Worm (Caenorhabditis elegans) whole organism, young adult: Measurements from ENCODE around the gene hmg-4.

Experiments
- B0035.1 ChIP-seq: sonication (generic microtip); optimal IDR thresholded peaks from 2 replicates; lab custom pipeline; 2016; ENCODE audit warnings: missing genetic modification characterization, mild to moderate bottlenecking, missing compliant biosample characterization, missing genotype, missing genetic modification reagents
- B0336.3 ChIP-seq: fragments of 200-800 bp; sonication (Bioruptor generic); IDR thresholded peaks from 2 replicates; pipeline ENCODE4 v1.3.6; 2022; ENCODE audit warnings: missing genetic modification characterization, missing compliant biosample characterization
- D2030.7 ChIP-seq: fragments of 200-800 bp; sonication (Bioruptor generic); IDR thresholded peaks from 2 replicates; pipeline ENCODE4 v1.3.6; 2022; ENCODE audit warnings: missing genetic modification reagents, missing genetic modification characterization, missing compliant biosample characterization
- F33H1.4 ChIP-seq: fragments of 200-800 bp; sonication (Bioruptor generic); IDR thresholded peaks from 2 replicates; pipeline ENCODE4 v1.3.6; 2022; ENCODE audit warnings: missing genetic modification reagents, missing genetic modification characterization, missing compliant biosample characterization
- F37B4.10 ChIP-seq: fragments of 200-800 bp; sonication (Bioruptor generic); IDR thresholded peaks from 2 replicates; pipeline ENCODE4 v1.3.6; 2022; ENCODE audit warnings: missing genetic modification characterization, missing compliant biosample characterization
- F49E8.2 ChIP-seq: sonication (generic microtip); optimal IDR thresholded peaks from 3 replicates; lab custom pipeline; 2017; ENCODE audit warnings: missing genetic modification characterization, mild to moderate bottlenecking, missing compliant biosample characterization, antibody characterized with exemption, moderate library complexity; ENCODE audit not compliant: insufficient read depth
- F52B5.7 ChIP-seq: sonication (generic microtip); optimal IDR thresholded peaks from 2 replicates; lab custom pipeline; 2016; ENCODE audit warnings: mild to moderate bottlenecking, missing genetic modification characterization, missing compliant biosample characterization
- F57C9.4 ChIP-seq: sonication (generic microtip); optimal IDR thresholded peaks from 2 replicates; lab custom pipeline; 2017; ENCODE audit warnings: mild to moderate bottlenecking, missing genetic modification characterization, missing compliant biosample characterization
- T26A5.8 ChIP-seq: sonication (generic microtip); optimal IDR thresholded peaks from 2 replicates; lab custom pipeline; 2016; ENCODE audit warnings: missing genetic modification characterization, missing compliant biosample characterization
- Y53F4B.3 ChIP-seq: fragments of 200-800 bp; sonication (Bioruptor generic); IDR thresholded peaks from 2 replicates; pipeline ENCODE4 v1.3.6; 2022; ENCODE audit warnings: missing genetic modification reagents, missing genetic modification characterization, missing compliant biosample characterization
- Y56A3A.18 ChIP-seq: fragments of 200-800 bp; sonication (Bioruptor generic); IDR thresholded peaks from 2 replicates; pipeline ENCODE4 v1.3.6; 2022; ENCODE audit warnings: missing genetic modification reagents, missing genetic modification characterization, missing compliant biosample characterization
- Y67H2A.10 ChIP-seq: fragments of 200-800 bp; sonication (Bioruptor generic); conservative IDR thresholded peaks from 2 replicates; pipeline ENCODE4 v1.3.6; 2022; ENCODE audit warnings: missing genetic modification reagents, missing genetic modification characterization, missing compliant biosample characterization
- ama-1 ChIP-seq, 3 experiments: fragments of 150-350 bp in 1 of 3; sonication (generic microtip) in 2 of 3; optimal IDR thresholded peaks; 2 replicates each; lab custom pipeline; 2014 to 2018; ENCODE audit warnings: missing biosample characterization in 2 of 3, missing genetic modification characterization in 2 of 3, missing genetic modification reagents in 2 of 3
- aptf-3 ChIP-seq: fragments of 200-800 bp; sonication (Bioruptor generic); IDR thresholded peaks from 2 replicates; pipeline ENCODE4 v1.3.6; 2022; ENCODE audit warnings: missing genetic modification characterization, missing compliant biosample characterization
- atf-7 ChIP-seq: sonication (generic microtip); optimal IDR thresholded peaks from 2 replicates; lab custom pipeline; 2017; ENCODE audit warnings: mild to moderate bottlenecking, missing genetic modification characterization, missing compliant biosample characterization
- bed-1 ChIP-seq: fragments of 200-800 bp; sonication (Bioruptor generic); IDR thresholded peaks from 2 replicates; pipeline ENCODE4 v1.3.6; 2022; ENCODE audit warnings: missing genetic modification reagents, missing genetic modification characterization, missing compliant biosample characterization
- bed-2 ChIP-seq: fragments of 200-800 bp; sonication (Bioruptor generic); IDR thresholded peaks from 2 replicates; pipeline ENCODE4 v1.3.6; 2022; ENCODE audit warnings: missing genetic modification reagents, missing genetic modification characterization, missing compliant biosample characterization
- cebp-1 ChIP-seq, 2 experiments: fragments of 200-800 bp in 1 of 2; sonication (Bioruptor generic) in 1 of 2; sonication (generic microtip) in 1 of 2; IDR thresholded peaks in 1 of 2; optimal IDR thresholded peaks in 1 of 2; 2 replicates each; pipeline versions ENCODE4 v1.3.6 to Lab custom; 2017 to 2022; ENCODE audit warnings: missing compliant biosample characterization in 2 of 2, missing genetic modification characterization in 2 of 2, mild to moderate bottlenecking in 1 of 2, missing genetic modification reagents in 1 of 2, moderate library complexity in 1 of 2
- ceh-27 ChIP-seq: fragments of 200-800 bp; sonication (Bioruptor generic); optimal IDR thresholded peaks from 2 replicates; lab custom pipeline; 2018; ENCODE audit warnings: mild to moderate bottlenecking, missing genetic modification characterization, moderate library complexity, missing compliant biosample characterization
- ceh-40 ChIP-seq: fragments of 200-800 bp; sonication (Bioruptor generic); IDR thresholded peaks from 2 replicates; pipeline ENCODE4 v1.3.6; 2022; ENCODE audit warnings: missing genetic modification characterization, missing compliant biosample characterization
- ceh-79 ChIP-seq: sonication (generic microtip); optimal IDR thresholded peaks from 2 replicates; lab custom pipeline; 2017; ENCODE audit warnings: mild to moderate bottlenecking, missing genetic modification characterization, missing compliant biosample characterization
- chd-7 ChIP-seq: sonication (generic microtip); optimal IDR thresholded peaks from 2 replicates; lab custom pipeline; 2016; ENCODE audit warnings: mild to moderate bottlenecking, missing genetic modification characterization, moderate library complexity, missing compliant biosample characterization
- dox-1 ChIP-seq: fragments of 200-800 bp; sonication (Bioruptor generic); IDR thresholded peaks from 2 replicates; pipeline ENCODE4 v1.3.6; 2022; ENCODE audit warnings: missing genetic modification reagents, missing genetic modification characterization, missing compliant biosample characterization
- egl-44 ChIP-seq: fragments of 200-800 bp; sonication (Bioruptor generic); IDR thresholded peaks from 2 replicates; pipeline ENCODE4 v1.3.6; 2022; ENCODE audit warnings: missing genetic modification reagents, missing genetic modification characterization, missing compliant biosample characterization
- ekl-4 ChIP-seq: fragments of 200-800 bp; sonication (Bioruptor generic); IDR thresholded peaks from 2 replicates; pipeline ENCODE4 v1.3.6; 2022; ENCODE audit warnings: missing genetic modification reagents, missing genetic modification characterization, missing compliant biosample characterization
- fkh-3 ChIP-seq: sonication (generic microtip); optimal IDR thresholded peaks from 2 replicates; lab custom pipeline; 2016; ENCODE audit warnings: mild to moderate bottlenecking, missing genetic modification characterization, missing compliant biosample characterization
- let-607 ChIP-seq, 2 experiments: fragments of 200-800 bp in 1 of 2; sonication (Bioruptor generic) in 1 of 2; sonication (generic microtip) in 1 of 2; optimal IDR thresholded peaks; 2 replicates each; lab custom pipeline; 2016 to 2018; ENCODE audit warnings: mild to moderate bottlenecking in 2 of 2, missing compliant biosample characterization in 2 of 2, missing genetic modification characterization in 2 of 2, moderate library complexity in 2 of 2, missing genotype in 1 of 2
- lin-40 ChIP-seq: sonication (generic microtip); optimal IDR thresholded peaks from 2 replicates; lab custom pipeline; 2016; ENCODE audit warnings: missing genetic modification characterization, mild to moderate bottlenecking, missing compliant biosample characterization, missing genotype, missing genetic modification reagents
- lir-1 ChIP-seq: fragments of 200-800 bp; sonication (Bioruptor generic); conservative IDR thresholded peaks from 2 replicates; pipeline ENCODE4 v1.3.6; 2022; ENCODE audit warnings: missing genetic modification reagents, missing genetic modification characterization, missing compliant biosample characterization
- lsl-1 ChIP-seq: fragments of 200-800 bp; sonication (Bioruptor generic); optimal IDR thresholded peaks from 2 replicates; lab custom pipeline; 2018; ENCODE audit warnings: mild to moderate bottlenecking, missing genetic modification characterization, moderate library complexity, missing compliant biosample characterization
- lsy-27 ChIP-seq: sonication (generic microtip); optimal IDR thresholded peaks from 2 replicates; lab custom pipeline; 2017; ENCODE audit warnings: missing genetic modification characterization, mild to moderate bottlenecking, missing compliant biosample characterization, antibody characterized with exemption, missing genotype, borderline replicate concordance; ENCODE audit not compliant: insufficient read depth
- madf-10 ChIP-seq: sonication (generic microtip); optimal IDR thresholded peaks from 2 replicates; lab custom pipeline; 2016; ENCODE audit warnings: mild to moderate bottlenecking, missing genetic modification characterization, missing compliant biosample characterization
- madf-6 ChIP-seq: fragments of 200-800 bp; sonication (Bioruptor generic); IDR thresholded peaks from 2 replicates; pipeline ENCODE4 v1.3.6; 2022; ENCODE audit warnings: missing genetic modification reagents, missing genetic modification characterization, missing compliant biosample characterization
- mel-28 ChIP-seq: sonication (generic microtip); optimal IDR thresholded peaks from 2 replicates; lab custom pipeline; 2016; ENCODE audit warnings: borderline replicate concordance, mild to moderate bottlenecking, missing genetic modification characterization, missing compliant biosample characterization
- nfya-1 ChIP-seq: sonication (generic microtip); optimal IDR thresholded peaks from 2 replicates; lab custom pipeline; 2017; ENCODE audit warnings: antibody characterized with exemption, missing compliant biosample characterization, missing genetic modification characterization, borderline replicate concordance; ENCODE audit not compliant: insufficient read depth
- nfya-2 ChIP-seq: fragments of 200-800 bp; sonication (Bioruptor generic); IDR thresholded peaks from 2 replicates; pipeline ENCODE4 v1.3.6; 2022; ENCODE audit warnings: missing genetic modification reagents, missing genetic modification characterization, missing compliant biosample characterization
- nhr-179 ChIP-seq: sonication (generic microtip); optimal IDR thresholded peaks from 2 replicates; lab custom pipeline; 2016; ENCODE audit warnings: mild to moderate bottlenecking, missing genetic modification characterization, missing compliant biosample characterization
- nhr-90 ChIP-seq: sonication (generic microtip); optimal IDR thresholded peaks from 2 replicates; lab custom pipeline; 2016; ENCODE audit warnings: missing genotype, mild to moderate bottlenecking, missing genetic modification characterization, missing compliant biosample characterization
- pbrm-1 ChIP-seq: fragments of 200-800 bp; sonication (Bioruptor generic); IDR thresholded peaks from 2 replicates; pipeline ENCODE4 v1.3.6; 2022; ENCODE audit warnings: missing genetic modification reagents, missing genetic modification characterization, missing compliant biosample characterization
- pha-4 ChIP-seq: fragments of 150-350 bp; sonication (generic microtip); optimal IDR thresholded peaks from 2 replicates; lab custom pipeline; 2014; ENCODE audit warnings: missing biosample characterization, missing genetic modification reagents, missing genetic modification characterization
- repo-1 ChIP-seq: sonication (generic microtip); optimal IDR thresholded peaks from 2 replicates; lab custom pipeline; 2017; ENCODE audit warnings: mild to moderate bottlenecking, missing genetic modification characterization, missing compliant biosample characterization
- tbp1 ChIP-seq: fragments of 200-800 bp; sonication (Bioruptor generic); optimal IDR thresholded peaks from 2 replicates; lab custom pipeline; 2018; ENCODE audit warnings: mild to moderate bottlenecking, missing genetic modification characterization, missing compliant biosample characterization
- tbx-9 ChIP-seq: sonication (generic microtip); optimal IDR thresholded peaks from 2 replicates; lab custom pipeline; 2016; ENCODE audit warnings: borderline replicate concordance, missing genetic modification characterization, inconsistent platforms, missing compliant biosample characterization
- xnd-1 ChIP-seq: sonication (generic microtip); optimal IDR thresholded peaks from 2 replicates; lab custom pipeline; 2016; ENCODE audit warnings: missing genotype, missing genetic modification reagents, missing genetic modification characterization, missing compliant biosample characterization
- zfh-2 ChIP-seq: fragments of 200-800 bp; sonication (Bioruptor generic); conservative IDR thresholded peaks from 2 replicates; pipeline ENCODE4 v1.3.6; 2022; ENCODE audit warnings: missing genetic modification reagents, missing genetic modification characterization, missing compliant biosample characterization
- ztf-25 ChIP-seq: fragments of 200-800 bp; sonication (Bioruptor generic); IDR thresholded peaks from 2 replicates; pipeline ENCODE4 v1.3.6; 2022; ENCODE audit warnings: missing genetic modification reagents, missing genetic modification characterization, missing compliant biosample characterization

hmg-4 gene

DNA sequence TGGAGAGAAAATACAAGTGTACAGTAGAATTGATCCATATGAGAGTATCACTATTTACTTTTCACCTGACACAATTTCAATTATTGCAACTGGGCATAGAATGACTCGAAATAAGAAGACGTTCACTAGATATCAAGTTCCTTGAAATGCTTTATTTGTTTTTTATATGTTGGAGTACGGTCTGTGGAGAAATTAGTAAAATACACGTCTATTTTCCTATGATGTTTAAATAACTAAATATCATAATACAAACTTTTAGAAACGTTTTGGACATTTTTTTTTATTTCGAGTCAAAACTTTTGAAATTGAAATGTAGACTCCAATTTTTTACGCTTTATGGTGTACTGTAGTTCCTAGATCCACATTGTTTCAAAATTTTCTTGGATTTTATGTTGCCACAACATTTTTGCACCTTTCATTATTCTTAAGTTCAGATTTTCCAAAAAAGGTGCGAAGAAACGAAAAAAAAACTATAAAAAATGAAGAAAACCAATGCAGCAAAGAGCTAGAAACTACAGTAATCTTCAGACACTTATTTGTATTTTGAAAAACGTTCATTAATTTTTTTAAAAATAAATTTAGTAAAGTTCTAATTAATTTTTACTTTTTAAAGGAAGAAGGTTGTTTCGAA is 11.9 kb downstream of the hmg-4 start:
- TF ChIP-seq Y56A3A.18 (GFP tag; lab: Robert Waterston, UW) (0 out of 2 replicates have a peak, but pooled peaks have one; percentile 47), bed-2 (GFP tag; lab: Robert Waterston, UW) (no peak), repo-1 (tag; lab: Kevin White, UChicago) (peak; percentile 76), madf-6 (GFP tag; lab: Robert Waterston, UW) (no peak), Y53F4B.3 (no peak), ekl-4 (GFP tag; lab: Robert Waterston, UW) (no peak), D2030.7 (GFP tag; lab: Robert Waterston, UW) (no peak), dox-1 (GFP tag; lab: Robert Waterston, UW) (no peak), nfya-2 (no peak), nhr-179 (tag; lab: Kevin White, UChicago) (no peak), ama-1 (optimal IDR thresholded peaks at IDR 0.05; lab: Kevin White, UChicago) (peak; percentile 41), ama-1 (GFP tag; optimal IDR thresholded peaks at IDR 0.05; lab: Kevin White, UChicago) (no peak), xnd-1 (tag; lab: Kevin White, UChicago) (no peak), lsy-27 (tag; lab: Kevin White, UChicago) (no peak), Y67H2A.10 (no peak), pbrm-1 (GFP tag; lab: Robert Waterston, UW) (0 out of 2 replicates have a peak, but pooled peaks have one; percentile 36), bed-1 (GFP tag; lab: Robert Waterston, UW) (no peak), ceh-27 (no peak), pha-4 (tag; lab: Kevin White, UChicago) (no peak), lin-40 (tag; lab: Kevin White, UChicago) (peak; percentile 48), ceh-40 (GFP tag; lab: Robert Waterston, UW) (0 out of 2 replicates have a peak, but pooled peaks have one; percentile 9), nhr-90 (tag; lab: Kevin White, UChicago) (no peak), lsl-1 (GFP tag; lab: Kevin White, UChicago) (no peak), F37B4.10 (no peak), T26A5.8 (tag; lab: Kevin White, UChicago) (peak; percentile 21), madf-10 (tag; lab: Kevin White, UChicago) (no peak), F52B5.7 (tag; lab: Kevin White, UChicago) (no peak), atf-7 (tag; lab: Kevin White, UChicago) (no peak), zfh-2 (GFP tag; lab: Robert Waterston, UW) (no peak), cebp-1 (GFP tag; IDR thresholded peaks at IDR 0.05; lab: Robert Waterston, UW) (no peak), cebp-1 (tag; optimal IDR thresholded peaks at IDR 0.05; lab: Kevin White, UChicago) (peak; percentile 43), B0035.1 (tag; lab: Kevin White, UChicago) (no peak), mel-28 (no peak), F33H1.4 (no peak), lir-1 (GFP tag; lab: Robert Waterston, UW) (no peak), chd-7 (peak; percentile 39), F49E8.2 (tag; lab: Kevin White, UChicago) (no peak), nfya-1 (no peak), fkh-3 (tag; lab: Kevin White, UChicago) (no peak), ceh-79 (tag; lab: Kevin White, UChicago) (no peak), tbx-9 (tag; lab: Kevin White, UChicago) (no peak), aptf-3 (GFP tag; lab: Robert Waterston, UW) (no peak), tbp1 (GFP tag; lab: Kevin White, UChicago) (no peak), B0336.3 (GFP tag; lab: Robert Waterston, UW) (0 out of 2 replicates have a peak, but pooled peaks have one; percentile 13), F57C9.4 (tag; lab: Kevin White, UChicago) (peak; percentile 45), egl-44 (GFP tag; lab: Robert Waterston, UW) (no peak), let-607 (tag; optimal IDR thresholded peaks at IDR 0.05; lab: Kevin White, UChicago) (no peak), ztf-25 (no peak)
